Worm (Caenorhabditis elegans) whole organism, midembryonic: ENCODE measurements around the gene Y53G8AM.8.

Experiments
- klf-2 ChIP-seq: fragments of 200-800 bp; sonication (Bioruptor generic); conservative IDR thresholded peaks from 2 replicates; pipeline ENCODE4 v1.3.6; 2022; ENCODE audit warnings: missing genetic modification reagents, missing genetic modification characterization, missing compliant biosample characterization
- ref-1 ChIP-seq: fragments of 200-800 bp; sonication (Bioruptor generic); conservative IDR thresholded peaks from 2 replicates; pipeline ENCODE4 v1.3.6; 2022; ENCODE audit warnings: missing genetic modification reagents, missing genetic modification characterization, missing compliant biosample characterization
- ztf-29 ChIP-seq: fragments of 200-800 bp; sonication (Bioruptor generic); IDR thresholded peaks from 2 replicates; pipeline ENCODE4 v1.3.6; 2022; ENCODE audit warnings: missing genetic modification reagents, missing genetic modification characterization, missing compliant biosample characterization

DNA sequence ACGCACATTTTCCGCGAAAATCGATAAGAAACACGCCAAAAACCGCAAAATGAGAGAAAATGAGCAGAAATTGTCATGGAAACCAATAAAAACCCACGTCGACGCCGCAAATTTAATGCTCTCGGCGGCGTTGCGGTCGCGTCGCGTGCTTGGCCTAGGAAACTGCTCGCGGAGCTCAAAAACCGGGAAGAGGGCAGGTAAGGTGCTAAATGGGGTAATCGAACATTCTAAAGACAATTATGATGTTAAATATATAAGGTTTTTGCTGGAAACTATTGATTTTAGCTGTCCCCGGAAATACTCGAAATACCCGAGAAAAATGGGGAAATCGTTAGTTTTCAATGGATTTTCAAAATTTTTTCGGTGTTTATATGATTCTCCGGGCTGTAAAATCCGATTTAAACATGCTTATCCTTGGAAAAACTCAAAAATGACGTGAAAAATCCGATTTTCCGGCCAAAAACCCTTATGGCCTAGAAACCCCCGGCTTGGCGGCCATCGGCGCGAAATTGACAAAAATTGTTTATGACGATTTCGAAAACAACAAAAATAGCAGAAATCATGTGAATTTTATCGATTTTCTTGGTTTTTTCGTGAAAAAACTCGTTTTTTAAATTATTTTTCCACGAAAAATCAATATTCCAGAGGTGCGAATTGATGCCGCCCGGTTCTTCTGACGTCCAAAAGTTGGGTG lies 44.0 kb upstream of the Y53G8AM.8 start, which contains the start of gene phf-15:
- TF ChIP-seq ztf-29: no peak
- TF ChIP-seq ref-1 (GFP tag; lab: Robert Waterston, UW): no peak
- no peak for TF ChIP-seq klf-2
